Worm (Caenorhabditis elegans): ENCODE measurements around the gene str-209.

- no peak for TF ChIP-seq lin-15B (tag; optimal IDR thresholded peaks at IDR 0.05)
- no peak for TF ChIP-seq attf-4 (tag; optimal IDR thresholded peaks at IDR 0.05)
- no peak for TF ChIP-seq ama-1 (optimal IDR thresholded peaks at IDR 0.05)
- TF ChIP-seq pha-4 (GFP tag; IDR thresholded peaks at IDR 0.05), result no peak
- no peak for TF ChIP-seq pha-4 (tag; optimal IDR thresholded peaks at IDR 0.05)
- no peak for TF ChIP-seq egl-27 (tag; optimal IDR thresholded peaks at IDR 0.05)
- no peak for TF ChIP-seq ztf-11 (tag; optimal IDR thresholded peaks at IDR 0.05)
- no peak for TF ChIP-seq ZK546.5 (tag; optimal IDR thresholded peaks at IDR 0.05)
- no peak for TF ChIP-seq zag-1 (tag; optimal IDR thresholded peaks at IDR 0.05)
- TF ChIP-seq dpl-1 (GFP tag; optimal IDR thresholded peaks at IDR 0.05), result no peak
- no peak for TF ChIP-seq ceh-28 (tag; optimal IDR thresholded peaks at IDR 0.05)
- TF ChIP-seq nhr-102 (tag; optimal IDR thresholded peaks at IDR 0.05), result no peak
- TF ChIP-seq hlh-30 (tag; optimal IDR thresholded peaks at IDR 0.05; ENCODE audit: insufficient read depth), result no peak
Measured at ce11 chrV:4972943-4973342, 24.2 kb downstream of the str-209 start, which contains the start of gene srsx-9.
